Worm (Caenorhabditis elegans) whole organism, L1 larva: ENCODE results near the gene dpf-1.

ENCODE experiments used
- aly-2 ChIP-seq: fragments of 150-350 bp; optimal IDR thresholded peaks from 2 replicates; lab custom pipeline; 2014; ENCODE audit warnings: missing biosample characterization, missing genetic modification characterization
- ama-1 ChIP-seq: fragments of 150-350 bp; optimal IDR thresholded peaks from 2 replicates; lab custom pipeline; 2014
- ces-1 ChIP-seq: fragments of 150-350 bp; optimal IDR thresholded peaks from 2 replicates; lab custom pipeline; 2014; ENCODE audit warnings: missing biosample characterization, missing genetic modification reagents, missing genetic modification characterization
- fkh-10 ChIP-seq: sonication (generic microtip); optimal IDR thresholded peaks from 2 replicates; lab custom pipeline; 2017; ENCODE audit warnings: missing biosample characterization, missing genetic modification reagents, missing genetic modification characterization
- jun-1 ChIP-seq: fragments of 150-350 bp; optimal IDR thresholded peaks from 2 replicates; lab custom pipeline; 2014; ENCODE audit warnings: missing biosample characterization, missing genetic modification reagents, missing genetic modification characterization
- lsy-2 ChIP-seq, 2 experiments: fragments of 150-350 bp; optimal IDR thresholded peaks; 2 replicates each; lab custom pipeline; 2014; ENCODE audit warnings: missing biosample characterization in 2 of 2, missing genetic modification characterization in 2 of 2
- nhr-28 ChIP-seq: fragments of 150-350 bp; optimal IDR thresholded peaks from 2 replicates; lab custom pipeline; 2014; ENCODE audit warnings: missing biosample characterization, missing genetic modification characterization
- nhr-90 ChIP-seq: sonication (generic microtip); optimal IDR thresholded peaks from 2 replicates; lab custom pipeline; 2016; ENCODE audit warnings: mild to moderate bottlenecking, missing genetic modification characterization, missing compliant biosample characterization; ENCODE audit not compliant: poor library complexity
- snu-23 ChIP-seq: sonication (generic microtip); optimal IDR thresholded peaks from 2 replicates; lab custom pipeline; 2016; ENCODE audit warnings: missing genetic modification characterization, missing compliant biosample characterization
- sox-4 ChIP-seq: sonication (generic microtip); optimal IDR thresholded peaks from 2 replicates; lab custom pipeline; 2016; ENCODE audit warnings: missing genetic modification characterization, missing compliant biosample characterization
- unc-62 ChIP-seq: fragments of 150-350 bp; optimal IDR thresholded peaks from 2 replicates; lab custom pipeline; 2014; ENCODE audit warnings: missing biosample characterization, missing genetic modification reagents, missing genetic modification characterization
- zip-4 ChIP-seq: fragments of 200-800 bp; sonication (Bioruptor generic); optimal IDR thresholded peaks from 2 replicates; lab custom pipeline; 2018; ENCODE audit warnings: mild to moderate bottlenecking, missing genetic modification characterization, moderate library complexity, missing compliant biosample characterization
- ztf-4 ChIP-seq: fragments of 150-350 bp; optimal IDR thresholded peaks from 2 replicates; lab custom pipeline; 2014; ENCODE audit warnings: missing biosample characterization, missing genetic modification characterization

DNA sequence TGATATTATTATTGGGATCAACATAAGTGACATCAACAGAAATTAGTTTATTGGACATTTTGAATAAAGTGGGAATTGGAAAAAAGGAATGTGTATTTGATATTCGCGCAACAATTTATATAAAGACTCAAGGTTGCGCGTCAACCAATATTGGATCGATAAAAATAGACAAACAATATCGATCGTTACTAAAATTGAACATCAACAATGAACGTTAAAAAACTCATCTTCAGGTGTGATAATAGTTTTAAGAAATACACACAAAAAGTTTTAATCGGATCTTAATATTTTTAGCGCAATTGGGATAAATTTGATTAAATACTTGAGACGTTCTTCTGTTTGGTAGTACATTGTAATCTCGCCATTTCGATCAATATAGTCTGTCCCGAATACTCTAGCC is 47.5 kb upstream of the dpf-1 start, which contains the start of gene fbxa-104:
- no peak for TF ChIP-seq lsy-2 (tag; optimal IDR thresholded peaks at IDR 0.05; lab: Kevin White, UChicago)
- TF ChIP-seq ces-1 (GFP tag; lab: Kevin White, UChicago) = no peak
- no peak for TF ChIP-seq sox-4 (tag; lab: Kevin White, UChicago)
- TF ChIP-seq unc-62 (GFP tag; lab: Kevin White, UChicago) = no peak
- no peak for TF ChIP-seq ztf-4 (tag; lab: Kevin White, UChicago)
- TF ChIP-seq aly-2 (tag; lab: Kevin White, UChicago) = no peak
- TF ChIP-seq zip-4 (GFP tag; lab: Kevin White, UChicago) = no peak
- TF ChIP-seq nhr-28 (tag; lab: Kevin White, UChicago) = no peak
- no peak for TF ChIP-seq fkh-10 (GFP tag; lab: Kevin White, UChicago)
- no peak for TF ChIP-seq ama-1 (lab: Kevin White, UChicago)
- no peak for TF ChIP-seq nhr-90 (tag; lab: Kevin White, UChicago)
- no peak for TF ChIP-seq jun-1 (tag; lab: Kevin White, UChicago)
- no peak for TF ChIP-seq snu-23 (GFP tag; lab: Kevin White, UChicago)
